Worm (Caenorhabditis elegans) whole organism, early embryonic: ENCODE measurements around the gene ape-1.

Experiments
- B0310.2 ChIP-seq: sonication (generic microtip); optimal IDR thresholded peaks from 2 replicates; lab custom pipeline; 2016; ENCODE audit warnings: mild to moderate bottlenecking, missing genetic modification characterization, missing compliant biosample characterization
- F13C5.2 ChIP-seq: sonication (generic microtip); optimal IDR thresholded peaks from 2 replicates; lab custom pipeline; 2017; ENCODE audit warnings: mild to moderate bottlenecking, missing genetic modification characterization, inconsistent platforms, missing compliant biosample characterization
- aly-1 ChIP-seq: sonication (generic microtip); optimal IDR thresholded peaks from 2 replicates; lab custom pipeline; 2016; ENCODE audit warnings: missing genetic modification characterization, missing compliant biosample characterization
- ama-1 ChIP-seq: fragments of 150-350 bp; optimal IDR thresholded peaks from 2 replicates; lab custom pipeline; 2014
- ceh-13 ChIP-seq: fragments of 200-800 bp; sonication (Bioruptor generic); optimal IDR thresholded peaks from 2 replicates; lab custom pipeline; 2018; ENCODE audit warnings: mild to moderate bottlenecking, missing genetic modification characterization, missing compliant biosample characterization
- ceh-36 ChIP-seq: sonication (generic microtip); optimal IDR thresholded peaks from 2 replicates; lab custom pipeline; 2016; ENCODE audit warnings: missing genetic modification characterization, inconsistent platforms, missing compliant biosample characterization
- ets-7 ChIP-seq: sonication (generic microtip); optimal IDR thresholded peaks from 2 replicates; lab custom pipeline; 2016; ENCODE audit warnings: missing genotype, missing genetic modification characterization, missing compliant biosample characterization
- flt-1 ChIP-seq: fragments of 200-800 bp; sonication (Bioruptor generic); IDR thresholded peaks from 2 replicates; pipeline ENCODE4 v1.3.6; 2022; ENCODE audit warnings: missing genetic modification characterization, missing compliant biosample characterization
- hmbx-1 ChIP-seq: sonication (generic microtip); optimal IDR thresholded peaks from 2 replicates; lab custom pipeline; 2016; ENCODE audit warnings: mild to moderate bottlenecking, missing genetic modification characterization, missing compliant biosample characterization
- hmg-4 ChIP-seq: fragments of 200-800 bp; sonication (Bioruptor generic); optimal IDR thresholded peaks from 2 replicates; lab custom pipeline; 2018; ENCODE audit warnings: mild to moderate bottlenecking, missing genetic modification characterization, missing compliant biosample characterization
- hnd-1 ChIP-seq: sonication (generic microtip); optimal IDR thresholded peaks from 2 replicates; lab custom pipeline; 2016; ENCODE audit warnings: missing genetic modification characterization, missing compliant biosample characterization
- pes-1 ChIP-seq: fragments of 200-800 bp; sonication (Bioruptor generic); IDR thresholded peaks from 2 replicates; pipeline ENCODE4 v1.3.6; 2022; ENCODE audit warnings: missing genetic modification reagents, missing genetic modification characterization, missing compliant biosample characterization
- scrt-1 ChIP-seq: fragments of 200-800 bp; sonication (Bioruptor generic); IDR thresholded peaks from 2 replicates; pipeline ENCODE4 v1.3.6; 2022; ENCODE audit warnings: missing genetic modification characterization, missing compliant biosample characterization
- sea-1 ChIP-seq: fragments of 200-800 bp; sonication (Bioruptor generic); conservative IDR thresholded peaks from 2 replicates; pipeline ENCODE4 v1.3.6; 2022; ENCODE audit warnings: missing genetic modification characterization, missing compliant biosample characterization
- tbx-11 ChIP-seq: fragments of 200-800 bp; sonication (Bioruptor generic); IDR thresholded peaks from 2 replicates; pipeline ENCODE4 v1.3.6; 2022; ENCODE audit warnings: missing genetic modification characterization, missing compliant biosample characterization
- tbx-37 ChIP-seq: fragments of 200-800 bp; sonication (Bioruptor generic); conservative IDR thresholded peaks from 2 replicates; pipeline ENCODE4 v1.3.6; 2022; ENCODE audit warnings: missing genetic modification reagents, missing genetic modification characterization, missing compliant biosample characterization
- tra-4 ChIP-seq: sonication (generic microtip); optimal IDR thresholded peaks from 2 replicates; lab custom pipeline; 2017; ENCODE audit warnings: missing genetic modification characterization, missing compliant biosample characterization

Gene ape-1

DNA sequence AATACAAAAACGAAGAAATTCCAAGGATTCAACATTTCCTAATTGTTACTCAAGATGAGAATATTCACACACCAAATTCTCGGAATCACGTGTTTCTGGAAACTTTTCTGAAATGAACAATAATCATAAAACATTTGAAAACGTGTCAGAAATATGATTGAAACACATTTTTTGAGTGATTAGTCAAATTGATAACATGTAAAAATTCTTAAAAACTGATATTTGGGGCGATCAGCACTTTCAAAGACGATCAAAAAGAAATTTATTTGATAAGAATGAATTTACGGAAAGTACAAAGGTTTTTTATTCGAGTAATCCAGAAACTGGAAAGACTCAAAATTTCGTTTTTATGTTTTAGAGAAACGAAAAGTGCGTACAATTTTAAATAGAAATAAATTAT, 40.1 kb downstream of the ape-1 start, which contains the start of gene tre-3:
tre-3 (minus strand) TSS at position 107 of the 400 bp plus-strand sequence.
- TF ChIP-seq hmbx-1 (tag; lab: Kevin White, UChicago), result no peak
- no peak for TF ChIP-seq ceh-36 (tag; lab: Kevin White, UChicago)
- TF ChIP-seq pes-1 (GFP tag; lab: Robert Waterston, UW), result no peak
- TF ChIP-seq B0310.2 (tag; lab: Kevin White, UChicago), result no peak

DNA sequence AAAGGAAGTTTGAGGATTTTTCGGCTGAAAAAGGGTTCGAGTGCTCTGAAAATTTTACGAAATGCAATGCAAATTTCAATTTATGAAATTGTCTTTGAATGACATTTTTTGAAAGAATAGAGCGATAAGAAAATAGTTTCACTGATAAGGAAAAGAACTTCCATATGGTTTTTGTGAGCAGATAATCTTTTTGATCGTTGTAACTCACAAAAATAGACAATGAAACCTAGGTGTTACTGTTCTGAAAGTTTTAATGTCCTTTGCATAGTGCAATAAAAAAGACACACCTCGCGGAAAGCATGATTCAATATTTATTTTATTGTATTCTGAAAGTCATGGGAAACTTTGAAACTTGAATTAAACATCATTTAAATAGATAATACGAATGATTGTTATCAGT, 41.2 kb downstream of the ape-1 start:
- no peak for TF ChIP-seq ceh-36 (tag; lab: Kevin White, UChicago)
- TF ChIP-seq B0310.2 (tag; lab: Kevin White, UChicago), result no peak
- no peak for TF ChIP-seq hmbx-1 (tag; lab: Kevin White, UChicago)
- TF ChIP-seq tra-4, result no peak
- no peak for TF ChIP-seq scrt-1 (GFP tag; lab: Robert Waterston, UW)
- TF ChIP-seq sea-1 (GFP tag; lab: Robert Waterston, UW), result no peak
- no peak for TF ChIP-seq pes-1 (GFP tag; lab: Robert Waterston, UW)

DNA sequence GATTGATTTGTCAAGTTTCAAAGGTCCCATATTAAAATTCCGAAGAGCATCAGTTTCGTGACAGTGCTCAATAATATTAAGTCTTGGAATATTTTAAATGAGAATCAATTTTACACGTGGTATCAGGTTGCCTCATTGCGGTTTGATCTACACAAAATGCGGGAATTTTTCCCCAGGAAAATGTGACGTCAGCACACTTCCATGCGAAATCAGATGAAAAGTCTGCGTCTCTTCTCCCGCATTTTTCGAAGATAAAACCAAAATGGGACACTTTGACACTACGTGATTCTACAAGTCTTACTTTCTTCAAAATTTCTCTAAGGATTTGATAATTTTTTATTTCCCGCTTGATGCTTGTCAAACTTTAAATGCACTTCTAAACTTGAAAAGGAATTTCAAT, 47.1 kb downstream of the ape-1 start:
- TF ChIP-seq pes-1 (GFP tag; lab: Robert Waterston, UW), result no peak
- TF ChIP-seq hmg-4 (GFP tag; lab: Kevin White, UChicago), result no peak
- TF ChIP-seq ceh-13, result no peak
- no peak for TF ChIP-seq aly-1 (tag; lab: Kevin White, UChicago)
- no peak for TF ChIP-seq F13C5.2
- no peak for TF ChIP-seq hmbx-1 (tag; lab: Kevin White, UChicago)
- TF ChIP-seq sea-1 (GFP tag; lab: Robert Waterston, UW), result no peak
- no peak for TF ChIP-seq tbx-11 (GFP tag; lab: Robert Waterston, UW)

DNA sequence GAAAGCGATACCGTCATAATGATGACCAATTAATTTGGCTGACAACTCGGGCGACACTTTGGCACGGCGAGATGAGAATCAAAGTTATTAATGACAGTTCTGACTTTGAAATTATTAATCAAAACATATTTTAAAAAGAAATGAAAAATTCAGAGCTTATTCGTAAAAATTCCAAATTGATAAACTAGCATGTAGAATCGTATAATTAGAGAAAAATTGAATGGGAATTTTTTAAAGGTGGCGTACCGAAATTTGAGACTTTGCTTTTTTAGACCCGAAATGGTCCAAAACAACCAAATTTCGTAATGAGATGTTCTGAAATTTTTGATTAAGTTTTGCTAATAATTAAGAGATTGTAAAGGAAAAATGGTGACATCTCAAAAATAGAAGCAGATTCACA, 50.2 kb downstream of the ape-1 start, which contains the start of gene daf-11:
daf-11 (minus strand) TSS at position 101 of the 400 bp plus-strand sequence.
- TF ChIP-seq scrt-1 (GFP tag; lab: Robert Waterston, UW) (no peak), tbx-11 (GFP tag; lab: Robert Waterston, UW) (no peak), sea-1 (GFP tag; lab: Robert Waterston, UW) (no peak), hnd-1 (tag; lab: Kevin White, UChicago) (no peak), tbx-37 (GFP tag; lab: Robert Waterston, UW) (no peak), aly-1 (tag; lab: Kevin White, UChicago) (no peak), tra-4 (no peak), flt-1 (GFP tag; lab: Robert Waterston, UW) (no peak), ceh-13 (no peak), F13C5.2 (no peak), hmg-4 (GFP tag; lab: Kevin White, UChicago) (no peak), B0310.2 (tag; lab: Kevin White, UChicago) (no peak), ets-7 (tag; lab: Kevin White, UChicago) (no peak), pes-1 (GFP tag; lab: Robert Waterston, UW) (no peak), hmbx-1 (tag; lab: Kevin White, UChicago) (no peak), ceh-36 (tag; lab: Kevin White, UChicago) (no peak), ama-1 (lab: Kevin White, UChicago) (no peak)

DNA sequence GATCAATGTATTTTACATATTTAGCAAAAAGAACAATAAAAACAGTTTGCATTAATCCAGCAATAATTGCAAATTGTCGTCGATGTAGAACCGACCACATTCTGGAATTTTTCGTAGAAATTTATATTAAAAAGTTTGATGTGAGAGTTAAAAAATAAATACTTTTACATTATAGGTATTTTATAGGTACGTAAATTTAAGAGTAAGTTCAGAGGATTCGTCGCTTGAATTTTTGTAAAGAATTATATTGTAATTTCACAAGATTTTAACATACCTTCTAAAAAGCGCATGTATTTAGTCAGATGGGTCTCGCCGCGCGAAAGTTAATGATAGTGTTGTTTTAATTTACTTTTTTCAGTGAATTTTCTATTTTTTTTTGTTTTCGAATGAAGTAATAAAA, 54.3 kb downstream of the ape-1 start, which contains the start of gene rhr-2:
rhr-2 (minus strand) TSS at position 101 of the 400 bp plus-strand sequence.
- no peak for TF ChIP-seq hmbx-1 (tag; lab: Kevin White, UChicago)
- TF ChIP-seq tbx-37 (GFP tag; lab: Robert Waterston, UW), result no peak
- no peak for TF ChIP-seq ceh-36 (tag; lab: Kevin White, UChicago)
- no peak for TF ChIP-seq hnd-1 (tag; lab: Kevin White, UChicago)
- no peak for TF ChIP-seq tbx-11 (GFP tag; lab: Robert Waterston, UW)
- no peak for TF ChIP-seq scrt-1 (GFP tag; lab: Robert Waterston, UW)
- TF ChIP-seq flt-1 (GFP tag; lab: Robert Waterston, UW), result no peak

DNA sequence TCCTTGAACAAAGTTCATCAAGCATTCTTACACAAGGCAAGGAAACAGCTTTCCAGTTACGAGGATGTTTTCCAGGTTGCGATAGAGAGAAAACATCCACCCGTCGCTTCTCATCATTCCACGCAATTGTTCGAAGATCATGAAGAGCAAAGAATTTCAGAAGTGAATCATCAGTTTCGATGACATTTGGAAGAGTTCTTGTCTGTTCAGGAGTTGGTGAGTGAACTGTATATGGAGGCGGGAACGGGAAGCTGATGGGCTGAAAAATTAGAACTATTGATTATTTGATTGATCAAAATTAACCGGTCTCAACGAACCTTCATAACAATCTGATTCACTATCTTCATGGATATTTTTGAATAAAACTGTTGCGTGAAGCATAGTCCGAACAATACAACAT, 56.3 kb downstream of the ape-1 start:
- no peak for TF ChIP-seq sea-1 (GFP tag; lab: Robert Waterston, UW)
- no peak for TF ChIP-seq ets-7 (tag; lab: Kevin White, UChicago)
- no peak for TF ChIP-seq tbx-37 (GFP tag; lab: Robert Waterston, UW)
- no peak for TF ChIP-seq B0310.2 (tag; lab: Kevin White, UChicago)
- TF ChIP-seq flt-1 (GFP tag; lab: Robert Waterston, UW), result no peak
- no peak for TF ChIP-seq pes-1 (GFP tag; lab: Robert Waterston, UW)
- no peak for TF ChIP-seq tra-4
- TF ChIP-seq ceh-36 (tag; lab: Kevin White, UChicago), result no peak
- TF ChIP-seq F13C5.2, result no peak
- TF ChIP-seq hnd-1 (tag; lab: Kevin White, UChicago), result no peak
- TF ChIP-seq tbx-11 (GFP tag; lab: Robert Waterston, UW), result no peak
- TF ChIP-seq hmbx-1 (tag; lab: Kevin White, UChicago), result no peak
- TF ChIP-seq aly-1 (tag; lab: Kevin White, UChicago), result no peak

DNA sequence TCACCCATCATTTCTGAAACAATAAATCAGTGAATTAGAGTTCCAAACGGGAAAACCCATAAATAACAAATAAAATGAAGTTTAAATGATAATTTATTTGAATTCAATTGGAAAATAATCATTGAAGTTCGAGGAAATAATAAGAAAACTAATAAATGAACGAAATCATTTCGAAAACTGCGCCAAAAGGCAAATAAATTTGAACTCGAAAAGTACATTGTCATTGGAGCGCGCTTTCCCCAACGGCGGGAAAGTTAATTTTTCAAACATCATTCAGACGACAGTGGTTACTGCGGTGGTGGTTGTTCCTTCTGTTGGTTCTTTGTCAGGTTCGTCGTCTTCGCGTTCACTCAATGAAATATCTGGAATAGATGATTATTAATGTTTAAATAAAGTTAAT, 57.7 kb downstream of the ape-1 start, which contains the start of gene npp-22:
npp-22 (minus strand) TSS at position 13 of the 400 bp plus-strand sequence.
- no peak for TF ChIP-seq B0310.2 (tag; lab: Kevin White, UChicago)
- no peak for TF ChIP-seq ceh-36 (tag; lab: Kevin White, UChicago)
- TF ChIP-seq ceh-13, result no peak
- no peak for TF ChIP-seq flt-1 (GFP tag; lab: Robert Waterston, UW)
- no peak for TF ChIP-seq F13C5.2
- TF ChIP-seq ets-7 (tag; lab: Kevin White, UChicago), result no peak
- no peak for TF ChIP-seq tbx-11 (GFP tag; lab: Robert Waterston, UW)
- TF ChIP-seq hnd-1 (tag; lab: Kevin White, UChicago), result no peak
- no peak for TF ChIP-seq scrt-1 (GFP tag; lab: Robert Waterston, UW)
- TF ChIP-seq sea-1 (GFP tag; lab: Robert Waterston, UW), result no peak
- no peak for TF ChIP-seq hmg-4 (GFP tag; lab: Kevin White, UChicago)
